Fruit fly (Drosophila melanogaster) Kc167 (cell line): ENCODE data around the gene CG15322.
"Not testable (repeated sequence)": the region's sequence is repeated elsewhere in the genome, so short reads cannot be mapped to it uniquely, and the experiment has no call there.

Experiments used
- Myc ChIP-seq: fragments of >200 bp; optimal IDR thresholded peaks from 2 replicates; lab custom pipeline; 2017; ENCODE audit warnings: missing external identifiers
- insv ChIP-seq: fragments of >200 bp; optimal IDR thresholded peaks from 3 replicates; lab custom pipeline; 2018; ENCODE audit warnings: missing external identifiers
- psq ChIP-seq: fragments of >200 bp; optimal IDR thresholded peaks from 2 replicates; lab custom pipeline; 2017; ENCODE audit warnings: missing external identifiers

The CG15322 gene

DNA sequence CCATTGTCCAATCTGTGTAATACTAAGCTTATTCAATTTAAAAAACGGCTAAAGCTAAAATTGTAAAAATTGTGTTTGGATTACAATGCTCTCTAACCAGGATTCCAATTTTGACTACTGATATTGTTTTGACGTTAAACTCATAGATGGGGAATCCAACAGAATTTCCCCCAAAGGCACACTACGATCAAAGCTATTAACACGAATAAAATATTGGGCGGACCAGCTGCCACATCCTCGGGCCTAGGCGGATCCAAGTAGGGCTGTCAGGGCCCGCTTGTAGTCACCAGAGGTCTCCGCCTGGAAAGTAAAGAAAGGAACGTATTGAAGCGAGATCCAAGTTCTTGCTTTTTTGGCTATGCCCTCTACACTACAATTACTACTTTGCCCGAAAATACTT lies 53.0 kb downstream of the CG15322 start, which contains the start of gene Sdic2:
Sdic2 (minus strand) TSS at position 101 of the 400 bp plus-strand sequence.
- TF ChIP-seq Myc (lab: Kevin White, UChicago); insv; psq (lab: Kevin White, UChicago): not testable (repeated sequence)
